Fruit fly (Drosophila melanogaster) whole organism, embryonic: ENCODE results near the gene Pi4KIIalpha.

Experiments used
- Atf-2 ChIP-seq: fragments of 200-800 bp; sonication (Bioruptor generic); optimal IDR thresholded peaks from 2 replicates; lab custom pipeline; 2016; ENCODE audit warnings: missing biosample characterization, missing genetic modification characterization
- Atf3 ChIP-seq: fragments of 200-800 bp; sonication (Bioruptor generic); optimal IDR thresholded peaks from 3 replicates; lab custom pipeline; 2016; ENCODE audit warnings: missing biosample characterization, missing genetic modification characterization
- CG1024 ChIP-seq: fragments of 200-800 bp; sonication (Bioruptor generic); IDR thresholded peaks from 2 replicates; pipeline ENCODE4 v1.3.6; 2022; ENCODE audit warnings: missing biosample characterization, missing genetic modification characterization
- CG10654 ChIP-seq: fragments of 200-800 bp; sonication (Bioruptor generic); optimal IDR thresholded peaks from 2 replicates; lab custom pipeline; 2016; ENCODE audit warnings: missing biosample characterization, missing genetic modification characterization
- CG12071 ChIP-seq: fragments of 200-800 bp; sonication (Bioruptor generic); optimal IDR thresholded peaks from 3 replicates; lab custom pipeline; 2018; ENCODE audit warnings: missing biosample characterization, mild to moderate bottlenecking, missing genetic modification characterization
- CG12219 ChIP-seq: fragments of 200-800 bp; sonication (Bioruptor generic); optimal IDR thresholded peaks from 3 replicates; lab custom pipeline; 2018; ENCODE audit warnings: missing biosample characterization, mild to moderate bottlenecking, missing genetic modification characterization
- CG1233 ChIP-seq: fragments of 200-800 bp; sonication (Bioruptor generic); optimal IDR thresholded peaks from 4 replicates; lab custom pipeline; 2018; ENCODE audit warnings: missing biosample characterization, mild to moderate bottlenecking, missing genetic modification characterization
- CG13123 ChIP-seq: fragments of 200-800 bp; sonication (Bioruptor generic); optimal IDR thresholded peaks from 2 replicates; lab custom pipeline; 2016; ENCODE audit warnings: missing biosample characterization, missing genetic modification characterization
- CG1602 ChIP-seq: fragments of 200-800 bp; sonication (Bioruptor generic); optimal IDR thresholded peaks from 3 replicates; lab custom pipeline; 2016; ENCODE audit warnings: missing biosample characterization, missing genetic modification characterization
- CG16863 ChIP-seq: fragments of 200-800 bp; sonication (Bioruptor generic); optimal IDR thresholded peaks from 3 replicates; lab custom pipeline; 2016; ENCODE audit warnings: missing biosample characterization, missing genetic modification characterization
- CG2199 ChIP-seq: fragments of 200-800 bp; sonication (Bioruptor generic); IDR thresholded peaks from 3 replicates; pipeline ENCODE4 v1.3.6; 2022; ENCODE audit warnings: missing biosample characterization, missing genetic modification characterization
- CG4404 ChIP-seq: fragments of 200-800 bp; sonication (Bioruptor generic); IDR thresholded peaks from 2 replicates; pipeline ENCODE4 v1.3.6; 2022; ENCODE audit warnings: missing biosample characterization, missing genetic modification characterization
- CG6654 ChIP-seq: fragments of 200-800 bp; sonication (Bioruptor generic); optimal IDR thresholded peaks from 2 replicates; lab custom pipeline; 2017; ENCODE audit warnings: missing biosample characterization, mild to moderate bottlenecking, missing genetic modification characterization
- CG9876 ChIP-seq: fragments of 200-800 bp; sonication (Bioruptor generic); optimal IDR thresholded peaks from 2 replicates; lab custom pipeline; 2016; ENCODE audit warnings: missing biosample characterization, missing genetic modification characterization
- D19A ChIP-seq: fragments of 200-800 bp; optimal IDR thresholded peaks from 3 replicates; lab custom pipeline; 2019; ENCODE audit warnings: missing biosample characterization, mild to moderate bottlenecking, missing genetic modification characterization, moderate library complexity
- D19B ChIP-seq: fragments of 200-800 bp; sonication (Bioruptor generic); optimal IDR thresholded peaks from 2 replicates; lab custom pipeline; 2017; ENCODE audit warnings: missing biosample characterization, mild to moderate bottlenecking, missing genetic modification characterization
- Dbx ChIP-seq: fragments of 200-800 bp; sonication (Bioruptor generic); IDR thresholded peaks from 3 replicates; pipeline ENCODE4 v1.3.6; 2022; ENCODE audit warnings: missing biosample characterization, missing genetic modification characterization
- Deaf1 ChIP-seq: fragments of 200-800 bp; optimal IDR thresholded peaks from 3 replicates; lab custom pipeline; 2019; ENCODE audit warnings: missing biosample characterization, mild to moderate bottlenecking, missing genetic modification characterization, moderate library complexity
- Dref ChIP-seq: fragments of 200-800 bp; sonication (Bioruptor generic); IDR thresholded peaks from 2 replicates; pipeline ENCODE4 v1.3.6; 2022; ENCODE audit warnings: missing biosample characterization, missing genetic modification characterization
- Ets97D ChIP-seq: fragments of 200-800 bp; sonication (Bioruptor generic); optimal IDR thresholded peaks from 3 replicates; lab custom pipeline; 2016; ENCODE audit warnings: missing biosample characterization, missing genetic modification characterization
- GATAe ChIP-seq: fragments of 200-800 bp; sonication (Bioruptor generic); conservative IDR thresholded peaks from 2 replicates; pipeline ENCODE4 v1.3.6; 2022; ENCODE audit warnings: missing biosample characterization, missing genetic modification characterization
- HHEX ChIP-seq: fragments of 200-800 bp; sonication (Bioruptor generic); optimal IDR thresholded peaks from 3 replicates; lab custom pipeline; 2017; ENCODE audit warnings: missing biosample characterization, mild to moderate bottlenecking, missing genetic modification characterization, missing genetic modification reagents
- HLH4C ChIP-seq: fragments of 200-800 bp; sonication (Bioruptor generic); IDR thresholded peaks from 3 replicates; pipeline ENCODE4 v1.3.6; 2022; ENCODE audit warnings: missing biosample characterization, missing genetic modification characterization; ENCODE audit not compliant: partially characterized antibody
- HLH54F ChIP-seq: fragments of 200-800 bp; sonication (Bioruptor generic); optimal IDR thresholded peaks from 3 replicates; lab custom pipeline; 2016; ENCODE audit warnings: missing biosample characterization, missing genetic modification characterization
- Lhr ChIP-seq: fragments of 200-800 bp; sonication (Bioruptor generic); optimal IDR thresholded peaks from 3 replicates; lab custom pipeline; 2017; ENCODE audit warnings: mild to moderate bottlenecking, missing biosample characterization, missing genetic modification reagents, missing genetic modification characterization
- Lim3 ChIP-seq: fragments of 200-800 bp; sonication (Bioruptor generic); IDR thresholded peaks from 2 replicates; pipeline ENCODE4 v1.3.6; 2022; ENCODE audit warnings: missing biosample characterization, missing genetic modification characterization
- Rfx ChIP-seq: fragments of 200-800 bp; sonication (Bioruptor generic); IDR thresholded peaks from 2 replicates; pipeline ENCODE4 v1.3.6; 2022; ENCODE audit warnings: missing biosample characterization, missing genetic modification characterization
- Sry-β ChIP-seq: fragments of 200-800 bp; sonication (Bioruptor generic); optimal IDR thresholded peaks from 2 replicates; lab custom pipeline; 2018; ENCODE audit warnings: missing biosample characterization, mild to moderate bottlenecking, missing genetic modification characterization, moderate library complexity
- Sry-δ ChIP-seq: fragments of 200-800 bp; sonication (Bioruptor generic); optimal IDR thresholded peaks from 2 replicates; lab custom pipeline; 2016; ENCODE audit warnings: missing biosample characterization, missing genetic modification characterization
- Trl ChIP-seq, 3 experiments: fragments of >200 bp in 2 of 3; fragments of 200-800 bp in 1 of 3; sonication (Bioruptor generic) in 1 of 3; optimal IDR thresholded peaks; 2 replicates in 1 of 3; 3 replicates in 2 of 3; lab custom pipeline; 2016 to 2017; ENCODE audit warnings: missing biosample characterization in 1 of 3, missing genetic modification characterization in 1 of 3
- Usf ChIP-seq: fragments of 200-800 bp; sonication (Bioruptor generic); optimal IDR thresholded peaks from 2 replicates; lab custom pipeline; 2017; ENCODE audit warnings: missing genotype, missing biosample characterization, missing genetic modification characterization
- bigmax ChIP-seq: fragments of 200-800 bp; sonication (Bioruptor generic); optimal IDR thresholded peaks from 2 replicates; lab custom pipeline; 2018; ENCODE audit warnings: missing biosample characterization, mild to moderate bottlenecking, missing genetic modification characterization
- cas ChIP-seq: fragments of 200-800 bp; sonication (Bioruptor generic); IDR thresholded peaks from 2 replicates; pipeline ENCODE4 v1.3.6; 2022; ENCODE audit warnings: missing biosample characterization, missing genetic modification characterization
- disco-r ChIP-seq: fragments of 200-800 bp; sonication (Bioruptor generic); optimal IDR thresholded peaks from 2 replicates; lab custom pipeline; 2016; ENCODE audit warnings: missing biosample characterization, missing genetic modification characterization
- fd96Cb ChIP-seq: fragments of 200-800 bp; sonication (Bioruptor generic); optimal IDR thresholded peaks from 2 replicates; lab custom pipeline; 2018; ENCODE audit warnings: missing biosample characterization, mild to moderate bottlenecking, missing genetic modification characterization, moderate library complexity
- gro ChIP-seq: fragments of 200-800 bp; sonication (Bioruptor generic); optimal IDR thresholded peaks from 2 replicates; lab custom pipeline; 2016; ENCODE audit warnings: missing biosample characterization, missing genetic modification characterization
- hth ChIP-seq: fragments of >200 bp; optimal IDR thresholded peaks from 2 replicates; lab custom pipeline; 2017; ENCODE audit warnings: inconsistent platforms
- klu ChIP-seq: fragments of 200-800 bp; sonication (Bioruptor generic); IDR thresholded peaks from 2 replicates; pipeline ENCODE4 v1.3.6; 2022; ENCODE audit warnings: missing biosample characterization, missing genetic modification characterization
- kni ChIP-seq: fragments of 200-800 bp; sonication (Bioruptor generic); optimal IDR thresholded peaks from 3 replicates; lab custom pipeline; 2017; ENCODE audit warnings: mild to moderate bottlenecking, missing biosample characterization, missing genetic modification reagents, missing genetic modification characterization
- knrl ChIP-seq: fragments of 200-800 bp; sonication (Bioruptor generic); IDR thresholded peaks from 3 replicates; pipeline ENCODE4 v1.3.6; 2022; ENCODE audit warnings: missing biosample characterization, missing genetic modification characterization; ENCODE audit not compliant: partially characterized antibody
- nerfin-1 ChIP-seq: fragments of 200-800 bp; sonication (Bioruptor generic); optimal IDR thresholded peaks from 3 replicates; lab custom pipeline; 2019; ENCODE audit warnings: missing biosample characterization, mild to moderate bottlenecking, missing genetic modification characterization, moderate library complexity
- onecut ChIP-seq: fragments of 200-800 bp; sonication (Bioruptor generic); IDR thresholded peaks from 2 replicates; pipeline ENCODE4 v1.3.6; 2022; ENCODE audit warnings: missing biosample characterization, missing genetic modification characterization
- otp ChIP-seq: fragments of 200-800 bp; sonication (Bioruptor generic); IDR thresholded peaks from 3 replicates; pipeline ENCODE4, ENCODE4 v1.3.6; 2022; ENCODE audit warnings: missing biosample characterization, missing genetic modification characterization
- pb ChIP-seq: fragments of 200-800 bp; sonication (Bioruptor generic); optimal IDR thresholded peaks from 3 replicates; lab custom pipeline; 2016; ENCODE audit warnings: missing biosample characterization, missing genetic modification characterization
- pnt ChIP-seq: fragments of 200-800 bp; sonication (Bioruptor generic); optimal IDR thresholded peaks from 3 replicates; lab custom pipeline; 2016; ENCODE audit warnings: missing biosample characterization, missing genetic modification characterization
- repo ChIP-seq: fragments of 200-800 bp; sonication (Bioruptor generic); optimal IDR thresholded peaks from 2 replicates; lab custom pipeline; 2016; ENCODE audit warnings: missing biosample characterization, missing genetic modification characterization
- run ChIP-seq: fragments of 200-800 bp; sonication (Bioruptor generic); optimal IDR thresholded peaks from 3 replicates; lab custom pipeline; 2018; ENCODE audit warnings: missing biosample characterization, mild to moderate bottlenecking, missing genetic modification characterization
- seq ChIP-seq: fragments of 200-800 bp; sonication (Bioruptor generic); IDR thresholded peaks from 2 replicates; pipeline ENCODE4 v1.3.6; 2022; ENCODE audit warnings: missing biosample characterization, missing genetic modification characterization
- sob ChIP-seq: fragments of 200-800 bp; sonication (Bioruptor generic); IDR thresholded peaks from 2 replicates; pipeline ENCODE4 v1.3.6; 2022; ENCODE audit warnings: missing biosample characterization, missing genetic modification characterization
- tio ChIP-seq: fragments of 200-800 bp; sonication (Bioruptor generic); optimal IDR thresholded peaks from 2 replicates; lab custom pipeline; 2017; ENCODE audit warnings: missing biosample characterization, missing genetic modification characterization, inconsistent platforms
- trem ChIP-seq: fragments of 200-800 bp; optimal IDR thresholded peaks from 3 replicates; lab custom pipeline; 2019; ENCODE audit warnings: missing biosample characterization, mild to moderate bottlenecking, missing genetic modification characterization, moderate library complexity
- tx ChIP-seq: fragments of 200-800 bp; sonication (Bioruptor generic); optimal IDR thresholded peaks from 2 replicates; lab custom pipeline; 2016; ENCODE audit warnings: missing biosample characterization, missing genetic modification characterization

The Pi4KIIalpha gene

DNA sequence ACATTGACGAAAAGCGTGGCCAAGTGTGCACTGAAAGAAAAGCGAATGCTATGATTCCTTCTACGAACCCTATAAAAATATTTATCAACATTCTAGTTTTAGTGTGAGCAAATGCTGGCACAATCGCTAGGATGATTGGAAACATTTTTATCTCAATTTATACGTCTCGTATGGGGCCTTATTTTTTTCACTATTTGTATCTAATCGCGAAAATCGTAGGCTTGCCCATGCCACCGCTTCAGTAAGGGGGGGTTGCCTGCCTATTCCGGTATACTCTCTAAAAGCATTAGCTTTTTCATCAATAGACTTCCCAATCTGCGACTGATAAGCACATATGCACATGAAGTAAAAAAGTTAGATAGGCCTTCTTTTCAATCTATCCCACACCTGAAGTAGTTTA is 2.2 kb upstream of the Pi4KIIalpha start (continued):
- no peak for TF ChIP-seq hth
- TF ChIP-seq sob = peak; percentile 85
- TF ChIP-seq CG2199 (GFP tag; lab: Robert Waterston, UW) = no peak
- TF ChIP-seq Lim3 (GFP tag; lab: Robert Waterston, UW) = 0 out of 2 replicates have a peak, but pooled peaks have one; percentile 8
- peak; percentile 16 for TF ChIP-seq bigmax (GFP tag; lab: Kevin White, UChicago)
- no peak for TF ChIP-seq Trl (optimal IDR thresholded peaks at IDR 0.05; lab: Kevin White, UChicago)
- peak; percentile 37 for TF ChIP-seq Trl (GFP tag; optimal IDR thresholded peaks at IDR 0.05; lab: Kevin White, UChicago)
- TF ChIP-seq repo (GFP tag; lab: Kevin White, UChicago) = no peak
- peak; percentile 41 for TF ChIP-seq run
- peak; percentile 78 for TF ChIP-seq CG12071 (GFP tag; lab: Kevin White, UChicago)
- no peak for TF ChIP-seq knrl (GFP tag; lab: Robert Waterston, UW)
- TF ChIP-seq CG4404 (GFP tag; lab: Robert Waterston, UW) = peak; percentile 52
- peak; percentile 73 for TF ChIP-seq pnt
- peak; percentile 11 for TF ChIP-seq Usf (GFP tag; lab: Kevin White, UChicago)
- TF ChIP-seq D19B (GFP tag; lab: Kevin White, UChicago) = peak; percentile 57
- TF ChIP-seq gro (GFP tag; lab: Kevin White, UChicago) = peak; percentile 82
- TF ChIP-seq HLH4C (GFP tag; lab: Robert Waterston, UW) = no peak
- peak; percentile 75 for TF ChIP-seq CG16863 (GFP tag; lab: Kevin White, UChicago)
- TF ChIP-seq pb = peak; percentile 41
- TF ChIP-seq D19A (tag; lab: Kevin White, UChicago) = peak; percentile 60
- TF ChIP-seq CG6654 (GFP tag; lab: Kevin White, UChicago) = peak; percentile 19
- no peak for TF ChIP-seq trem (tag; lab: Kevin White, UChicago)
- TF ChIP-seq onecut (GFP tag; lab: Robert Waterston, UW) = peak; percentile 54
- peak; percentile 6 for TF ChIP-seq CG9876 (GFP tag; lab: Kevin White, UChicago)
- TF ChIP-seq fd96Cb (tag; lab: Kevin White, UChicago) = peak; percentile 74
- no peak for TF ChIP-seq Sry-β (GFP tag; lab: Kevin White, UChicago)
- peak; percentile 80 for TF ChIP-seq CG12219 (GFP tag; lab: Kevin White, UChicago)
- TF ChIP-seq cas (GFP tag; lab: Robert Waterston, UW) = peak; percentile 67; the same call in 1 of the 2 replicates
- TF ChIP-seq kni = no peak
- TF ChIP-seq Ets97D = peak; percentile 38
- peak; percentile 26 for TF ChIP-seq disco-r (GFP tag; lab: Kevin White, UChicago)
- peak; percentile 93 for TF ChIP-seq Rfx (GFP tag; lab: Robert Waterston, UW)
- peak; percentile 58 for TF ChIP-seq tx (GFP tag; lab: Kevin White, UChicago)
- peak; percentile 61 for TF ChIP-seq CG10654 (GFP tag; lab: Kevin White, UChicago)
- TF ChIP-seq CG1233 (GFP tag; lab: Kevin White, UChicago) = peak; percentile 77
- TF ChIP-seq Lhr (GFP tag; lab: Kevin White, UChicago) = peak; percentile 30
- peak; percentile 85 for TF ChIP-seq Dbx (GFP tag; lab: Robert Waterston, UW)
- peak; percentile 41 for TF ChIP-seq CG13123 (GFP tag; lab: Kevin White, UChicago)
- TF ChIP-seq Deaf1 = peak; percentile 25
- TF ChIP-seq klu (GFP tag; lab: Robert Waterston, UW) = peak; percentile 45; the same call in 1 of the 2 replicates
- peak; percentile 32 for TF ChIP-seq Atf-2
- peak; percentile 85 for TF ChIP-seq otp (GFP tag; lab: Robert Waterston, UW)
- TF ChIP-seq Atf3 = peak; percentile 70
- TF ChIP-seq HHEX (GFP tag; lab: Kevin White, UChicago) = peak; percentile 80
- no peak for TF ChIP-seq Dref (GFP tag; lab: Robert Waterston, UW)
- TF ChIP-seq HLH54F (GFP tag; lab: Kevin White, UChicago) = peak; percentile 80
- peak; percentile 56 for TF ChIP-seq CG1602
- peak; percentile 94 for TF ChIP-seq GATAe
- no peak for TF ChIP-seq tio (GFP tag; lab: Kevin White, UChicago)
- TF ChIP-seq CG1024 = peak; percentile 76
- peak; percentile 60 for TF ChIP-seq nerfin-1 (tag; lab: Kevin White, UChicago)
- peak; percentile 84 for TF ChIP-seq seq (GFP tag; lab: Robert Waterston, UW)
- TF ChIP-seq Sry-δ (GFP tag; lab: Kevin White, UChicago) = peak; percentile 27
